Worm (Caenorhabditis elegans) whole organism, early embryonic: ENCODE measurements around the gene R02D5.3.

Source experiments
- B0310.2 ChIP-seq: sonication (generic microtip); optimal IDR thresholded peaks from 2 replicates; lab custom pipeline; 2016; ENCODE audit warnings: mild to moderate bottlenecking, missing genetic modification characterization, missing compliant biosample characterization
- aly-1 ChIP-seq: sonication (generic microtip); optimal IDR thresholded peaks from 2 replicates; lab custom pipeline; 2016; ENCODE audit warnings: missing genetic modification characterization, missing compliant biosample characterization
- ama-1 ChIP-seq: fragments of 150-350 bp; optimal IDR thresholded peaks from 2 replicates; lab custom pipeline; 2014
- ceh-36 ChIP-seq: sonication (generic microtip); optimal IDR thresholded peaks from 2 replicates; lab custom pipeline; 2016; ENCODE audit warnings: missing genetic modification characterization, inconsistent platforms, missing compliant biosample characterization
- flt-1 ChIP-seq: fragments of 200-800 bp; sonication (Bioruptor generic); IDR thresholded peaks from 2 replicates; pipeline ENCODE4 v1.3.6; 2022; ENCODE audit warnings: missing genetic modification characterization, missing compliant biosample characterization
- hmbx-1 ChIP-seq: sonication (generic microtip); optimal IDR thresholded peaks from 2 replicates; lab custom pipeline; 2016; ENCODE audit warnings: mild to moderate bottlenecking, missing genetic modification characterization, missing compliant biosample characterization
- hnd-1 ChIP-seq: sonication (generic microtip); optimal IDR thresholded peaks from 2 replicates; lab custom pipeline; 2016; ENCODE audit warnings: missing genetic modification characterization, missing compliant biosample characterization
- scrt-1 ChIP-seq: fragments of 200-800 bp; sonication (Bioruptor generic); IDR thresholded peaks from 2 replicates; pipeline ENCODE4 v1.3.6; 2022; ENCODE audit warnings: missing genetic modification characterization, missing compliant biosample characterization
- sea-1 ChIP-seq: fragments of 200-800 bp; sonication (Bioruptor generic); conservative IDR thresholded peaks from 2 replicates; pipeline ENCODE4 v1.3.6; 2022; ENCODE audit warnings: missing genetic modification characterization, missing compliant biosample characterization
- tbx-11 ChIP-seq: fragments of 200-800 bp; sonication (Bioruptor generic); IDR thresholded peaks from 2 replicates; pipeline ENCODE4 v1.3.6; 2022; ENCODE audit warnings: missing genetic modification characterization, missing compliant biosample characterization
- tbx-37 ChIP-seq: fragments of 200-800 bp; sonication (Bioruptor generic); conservative IDR thresholded peaks from 2 replicates; pipeline ENCODE4 v1.3.6; 2022; ENCODE audit warnings: missing genetic modification reagents, missing genetic modification characterization, missing compliant biosample characterization

DNA sequence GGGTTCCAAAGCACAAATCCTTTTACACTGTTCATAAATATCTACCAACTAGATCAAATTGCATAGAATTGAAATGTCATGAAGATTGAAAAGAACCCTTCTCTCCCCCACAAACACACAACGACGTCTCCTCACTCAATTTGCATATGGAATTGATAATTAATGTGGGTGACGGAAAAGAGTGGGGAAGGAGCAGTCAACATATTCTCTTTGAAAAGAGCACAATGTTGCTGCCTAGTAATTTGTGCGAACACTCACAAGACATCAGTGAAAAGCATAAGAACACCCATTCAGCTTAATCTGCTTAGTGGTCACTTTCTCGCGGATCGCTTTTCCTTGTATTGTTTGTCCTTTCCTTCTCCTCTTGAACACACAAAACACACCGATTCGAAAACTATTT is 13.5 kb downstream of the R02D5.3 start:
- TF ChIP-seq ama-1 (lab: Kevin White, UChicago) (no peak), ceh-36 (tag; lab: Kevin White, UChicago) (no peak), tbx-37 (no peak), hnd-1 (tag; lab: Kevin White, UChicago) (no peak), scrt-1 (GFP tag; lab: Robert Waterston, UW) (no peak), sea-1 (GFP tag; lab: Robert Waterston, UW) (no peak), flt-1 (GFP tag; lab: Robert Waterston, UW) (no peak), aly-1 (no peak), B0310.2 (tag; lab: Kevin White, UChicago) (no peak), hmbx-1 (no peak), tbx-11 (GFP tag; lab: Robert Waterston, UW) (no peak)
